Worm (Caenorhabditis elegans) whole organism, L3 larva: ENCODE results near the gene C07E3.8.
"Not testable (repeated sequence)": the region's sequence is repeated elsewhere in the genome, so short reads cannot be mapped to it uniquely, and the experiment has no call there.

Source experiments
- ceh-16 ChIP-seq: sonication (generic microtip); optimal IDR thresholded peaks from 2 replicates; lab custom pipeline; 2017; ENCODE audit warnings: missing biosample characterization, missing genetic modification characterization
- mdl-1 ChIP-seq: fragments of 150-350 bp; optimal IDR thresholded peaks from 2 replicates; lab custom pipeline; 2014; ENCODE audit warnings: missing biosample characterization, missing genetic modification characterization
- nhr-25 ChIP-seq: sonication (generic microtip); optimal IDR thresholded peaks from 2 replicates; lab custom pipeline; 2017; ENCODE audit warnings: missing biosample characterization, missing genetic modification characterization
- unc-62 ChIP-seq: fragments of 150-350 bp; sonication (generic microtip); optimal IDR thresholded peaks from 4 replicates; lab custom pipeline; 2014; ENCODE audit warnings: missing biosample characterization, missing genetic modification reagents, missing genetic modification characterization
- ztf-11 ChIP-seq: fragments of 150-350 bp; optimal IDR thresholded peaks from 2 replicates; lab custom pipeline; 2014; ENCODE audit warnings: missing biosample characterization, missing genetic modification characterization

DNA sequence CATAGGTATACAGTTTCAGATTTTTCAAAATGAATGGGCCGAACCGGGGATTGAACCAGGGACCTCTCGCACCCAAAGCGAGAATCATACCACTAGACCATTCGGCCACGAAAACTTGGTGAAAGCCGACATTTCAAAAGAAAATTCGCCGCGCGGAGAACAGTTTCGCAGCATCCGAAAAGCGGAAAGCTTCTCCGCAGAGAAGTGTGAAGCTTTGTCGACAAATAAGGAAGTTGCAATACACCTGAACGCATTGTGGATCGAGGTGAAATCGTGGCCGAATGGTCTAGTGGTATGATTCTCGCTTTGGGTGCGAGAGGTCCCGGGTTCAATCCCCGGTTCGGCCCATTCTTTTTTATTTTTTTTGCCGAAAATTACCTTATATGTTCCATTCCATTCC, 47.3 kb upstream of the C07E3.8 start:
- TF ChIP-seq ceh-16; unc-62 (GFP tag; lab: Kevin White, UChicago); ztf-11 (tag; lab: Kevin White, UChicago); mdl-1: not testable (repeated sequence)
- TF ChIP-seq nhr-25 (tag; lab: Kevin White, UChicago), result peak; percentile 13
